Fruit fly (Drosophila melanogaster) whole organism, embryonic: ENCODE results near the gene hmw.
A peak's percentile ranks its signal among the peaks of the same experiment; 100 is the strongest.

Experiments used
- ATbp ChIP-seq: fragments of 200-800 bp; sonication (Bioruptor generic); optimal IDR thresholded peaks from 2 replicates; lab custom pipeline; 2017; ENCODE audit warnings: missing biosample characterization, mild to moderate bottlenecking, missing genetic modification characterization, missing genetic modification reagents
- Aef1 ChIP-seq: fragments of 200-800 bp; sonication (Bioruptor generic); IDR thresholded peaks from 3 replicates; pipeline ENCODE4 v1.3.6; 2022; ENCODE audit warnings: missing biosample characterization, missing genetic modification characterization
- Atf6 ChIP-seq: fragments of 200-800 bp; sonication (Bioruptor generic); IDR thresholded peaks from 2 replicates; pipeline ENCODE4 v1.3.6; 2022; ENCODE audit warnings: missing biosample characterization, missing genetic modification characterization
- C15 ChIP-seq: fragments of 200-800 bp; sonication (Bioruptor generic); IDR thresholded peaks from 3 replicates; pipeline ENCODE4 v1.3.6; 2022; ENCODE audit warnings: missing biosample characterization, missing genetic modification characterization
- CG11085 ChIP-seq: fragments of 200-800 bp; sonication (Bioruptor generic); IDR thresholded peaks from 2 replicates; pipeline ENCODE4 v1.3.6; 2022; ENCODE audit warnings: missing biosample characterization, missing genetic modification characterization
- CG12104 ChIP-seq: fragments of 200-800 bp; sonication (Bioruptor generic); optimal IDR thresholded peaks from 3 replicates; lab custom pipeline; 2016; ENCODE audit warnings: missing biosample characterization, missing genetic modification characterization
- CG1233 ChIP-seq: fragments of 200-800 bp; sonication (Bioruptor generic); optimal IDR thresholded peaks from 4 replicates; lab custom pipeline; 2018; ENCODE audit warnings: missing biosample characterization, mild to moderate bottlenecking, missing genetic modification characterization
- CG1602 ChIP-seq: fragments of 200-800 bp; sonication (Bioruptor generic); optimal IDR thresholded peaks from 3 replicates; lab custom pipeline; 2016; ENCODE audit warnings: missing biosample characterization, missing genetic modification characterization
- CG17186 ChIP-seq: fragments of 200-800 bp; sonication (Bioruptor generic); optimal IDR thresholded peaks from 3 replicates; lab custom pipeline; 2017; ENCODE audit warnings: missing biosample characterization, missing genetic modification reagents, missing genetic modification characterization
- CG17568 ChIP-seq: fragments of 200-800 bp; sonication (Bioruptor generic); optimal IDR thresholded peaks from 2 replicates; lab custom pipeline; 2018; ENCODE audit warnings: missing biosample characterization, mild to moderate bottlenecking, missing genetic modification characterization, moderate library complexity
- CG18011 ChIP-seq: fragments of 200-800 bp; sonication (Bioruptor generic); optimal IDR thresholded peaks from 2 replicates; lab custom pipeline; 2017; ENCODE audit warnings: missing biosample characterization, missing genetic modification characterization, mild to moderate bottlenecking, moderate library complexity, missing genotype
- CG18599 ChIP-seq: fragments of 200-800 bp; sonication (Bioruptor generic); optimal IDR thresholded peaks from 3 replicates; lab custom pipeline; 2017; ENCODE audit warnings: missing biosample characterization, missing genetic modification characterization, mild to moderate bottlenecking, moderate library complexity, missing genetic modification reagents
- CG30020 ChIP-seq: fragments of 200-800 bp; optimal IDR thresholded peaks from 2 replicates; lab custom pipeline; 2019; ENCODE audit warnings: missing biosample characterization, mild to moderate bottlenecking, missing genetic modification characterization, moderate library complexity
- CG30431 ChIP-seq: fragments of 200-800 bp; sonication (Bioruptor generic); optimal IDR thresholded peaks from 2 replicates; lab custom pipeline; 2017; ENCODE audit warnings: missing biosample characterization, missing genetic modification characterization
- CG32532 ChIP-seq: fragments of 200-800 bp; sonication (Bioruptor generic); IDR thresholded peaks from 2 replicates; pipeline ENCODE4 v1.3.6; 2022; ENCODE audit warnings: missing biosample characterization, missing genetic modification characterization
- CG32767 ChIP-seq: fragments of 200-800 bp; sonication (Bioruptor generic); IDR thresholded peaks from 2 replicates; pipeline ENCODE4 v1.3.6; 2022; ENCODE audit warnings: missing biosample characterization, missing genetic modification characterization
- CG33213 ChIP-seq: fragments of 200-800 bp; sonication (Bioruptor generic); optimal IDR thresholded peaks from 3 replicates; lab custom pipeline; 2016; ENCODE audit warnings: missing biosample characterization, missing genetic modification characterization
- CG3838 ChIP-seq: fragments of 200-800 bp; sonication (Bioruptor generic); optimal IDR thresholded peaks from 3 replicates; lab custom pipeline; 2016; ENCODE audit warnings: missing biosample characterization, missing genetic modification characterization
- CG4730 ChIP-seq: fragments of 200-800 bp; sonication (Bioruptor generic); IDR thresholded peaks from 2 replicates; pipeline ENCODE4 v1.3.6; 2022; ENCODE audit warnings: missing biosample characterization, missing genetic modification characterization
- CG8089 ChIP-seq: fragments of 200-800 bp; sonication (Bioruptor generic); optimal IDR thresholded peaks from 3 replicates; lab custom pipeline; 2016; ENCODE audit warnings: missing biosample characterization, missing genetic modification characterization
- CG9876 ChIP-seq: fragments of 200-800 bp; sonication (Bioruptor generic); optimal IDR thresholded peaks from 2 replicates; lab custom pipeline; 2016; ENCODE audit warnings: missing biosample characterization, missing genetic modification characterization
- D19A ChIP-seq: fragments of 200-800 bp; optimal IDR thresholded peaks from 3 replicates; lab custom pipeline; 2019; ENCODE audit warnings: missing biosample characterization, mild to moderate bottlenecking, missing genetic modification characterization, moderate library complexity
- HLH3B ChIP-seq: fragments of 200-800 bp; sonication (Bioruptor generic); IDR thresholded peaks from 2 replicates; pipeline ENCODE4 v1.3.6; 2022; ENCODE audit warnings: missing biosample characterization, missing genetic modification characterization
- HmgZ ChIP-seq: fragments of 200-800 bp; sonication (Bioruptor generic); optimal IDR thresholded peaks from 2 replicates; lab custom pipeline; 2018; ENCODE audit warnings: missing biosample characterization, mild to moderate bottlenecking, missing genetic modification characterization
- MBD-R2 ChIP-seq: fragments of 200-800 bp; sonication (Bioruptor generic); IDR thresholded peaks from 2 replicates; pipeline ENCODE4 v1.3.6; 2022; ENCODE audit warnings: missing biosample characterization, missing genetic modification characterization
- Sox102F ChIP-seq: fragments of 200-800 bp; sonication (Bioruptor generic); optimal IDR thresholded peaks from 2 replicates; lab custom pipeline; 2018; ENCODE audit warnings: missing biosample characterization, mild to moderate bottlenecking, missing genetic modification characterization, moderate library complexity
- corto ChIP-seq: fragments of 200-800 bp; sonication (Bioruptor generic); optimal IDR thresholded peaks from 2 replicates; lab custom pipeline; 2016; ENCODE audit warnings: missing biosample characterization, mild to moderate bottlenecking, missing genetic modification characterization, moderate library complexity
- dmrt99B ChIP-seq: fragments of 200-800 bp; sonication (Bioruptor generic); optimal IDR thresholded peaks from 2 replicates; lab custom pipeline; 2018; ENCODE audit warnings: missing biosample characterization, mild to moderate bottlenecking, missing genetic modification characterization, moderate library complexity
- ewg ChIP-seq: fragments of 200-800 bp; sonication (Bioruptor generic); optimal IDR thresholded peaks from 3 replicates; lab custom pipeline; 2017; ENCODE audit warnings: mild to moderate bottlenecking, missing biosample characterization, missing genetic modification reagents, missing genetic modification characterization
- fd102C ChIP-seq: fragments of 200-800 bp; sonication (Bioruptor generic); optimal IDR thresholded peaks from 2 replicates; lab custom pipeline; 2018; ENCODE audit warnings: missing biosample characterization, mild to moderate bottlenecking, missing genetic modification characterization, moderate library complexity
- fu2 ChIP-seq: fragments of 200-800 bp; sonication (Bioruptor generic); optimal IDR thresholded peaks from 2 replicates; lab custom pipeline; 2016; ENCODE audit warnings: missing biosample characterization, missing genetic modification characterization
- gce ChIP-seq: fragments of 200-800 bp; sonication (Bioruptor generic); IDR thresholded peaks from 3 replicates; pipeline ENCODE4 v1.3.6; 2022; ENCODE audit warnings: missing biosample characterization, missing genetic modification characterization
- gem ChIP-seq: fragments of 200-800 bp; sonication (Bioruptor generic); optimal IDR thresholded peaks from 2 replicates; lab custom pipeline; 2019; ENCODE audit warnings: missing biosample characterization, mild to moderate bottlenecking, missing genetic modification characterization, moderate library complexity
- grau ChIP-seq: fragments of 200-800 bp; optimal IDR thresholded peaks from 3 replicates; lab custom pipeline; 2019; ENCODE audit warnings: missing biosample characterization, mild to moderate bottlenecking, missing genetic modification characterization, moderate library complexity
- hb ChIP-seq: fragments of 200-800 bp; sonication (Bioruptor generic); IDR thresholded peaks from 3 replicates; pipeline ENCODE4 v1.3.6; 2022; ENCODE audit warnings: missing biosample characterization, missing genetic modification characterization; ENCODE audit not compliant: partially characterized antibody
- nmo ChIP-seq: fragments of 200-800 bp; sonication (Bioruptor generic); optimal IDR thresholded peaks from 2 replicates; lab custom pipeline; 2018; ENCODE audit warnings: missing biosample characterization, mild to moderate bottlenecking, missing genetic modification characterization, moderate library complexity
- phol ChIP-seq: fragments of 200-800 bp; sonication (Bioruptor generic); optimal IDR thresholded peaks from 3 replicates; lab custom pipeline; 2018; ENCODE audit warnings: missing biosample characterization, mild to moderate bottlenecking, missing genetic modification characterization, moderate library complexity
- psq ChIP-seq: fragments of 200-800 bp; sonication (Bioruptor generic); optimal IDR thresholded peaks from 2 replicates; lab custom pipeline; 2017; ENCODE audit warnings: missing biosample characterization, missing genetic modification characterization
- pum ChIP-seq: fragments of 200-800 bp; sonication (Bioruptor generic); optimal IDR thresholded peaks from 2 replicates; lab custom pipeline; 2016; ENCODE audit warnings: missing biosample characterization, missing genetic modification characterization
- ranshi ChIP-seq: fragments of 200-800 bp; sonication (Bioruptor generic); IDR thresholded peaks from 2 replicates; pipeline ENCODE4 v1.3.6; 2022; ENCODE audit warnings: missing biosample characterization, missing genetic modification characterization
- schlank ChIP-seq: fragments of 200-800 bp; sonication (Bioruptor generic); optimal IDR thresholded peaks from 2 replicates; lab custom pipeline; 2018; ENCODE audit warnings: missing biosample characterization, mild to moderate bottlenecking, missing genetic modification characterization
- slbo ChIP-seq: fragments of 200-800 bp; sonication (Bioruptor generic); IDR thresholded peaks from 2 replicates; pipeline ENCODE4 v1.3.6; 2022; ENCODE audit warnings: missing biosample characterization, missing genetic modification characterization
- slou ChIP-seq: fragments of 200-800 bp; sonication (Bioruptor generic); optimal IDR thresholded peaks from 3 replicates; lab custom pipeline; 2016; ENCODE audit warnings: missing biosample characterization, missing genetic modification characterization
- sob ChIP-seq: fragments of 200-800 bp; sonication (Bioruptor generic); IDR thresholded peaks from 2 replicates; pipeline ENCODE4 v1.3.6; 2022; ENCODE audit warnings: missing biosample characterization, missing genetic modification characterization
- stwl ChIP-seq: fragments of 200-800 bp; sonication (Bioruptor generic); optimal IDR thresholded peaks from 3 replicates; lab custom pipeline; 2018; ENCODE audit warnings: missing biosample characterization, mild to moderate bottlenecking, missing genetic modification characterization, moderate library complexity
- tin ChIP-seq: fragments of 200-800 bp; sonication (Bioruptor generic); optimal IDR thresholded peaks from 3 replicates; lab custom pipeline; 2016; ENCODE audit warnings: missing biosample characterization, missing genetic modification characterization
- unc-4 ChIP-seq: fragments of 200-800 bp; sonication (Bioruptor generic); IDR thresholded peaks from 2 replicates; pipeline ENCODE4 v1.3.6; 2022; ENCODE audit warnings: missing biosample characterization, missing genetic modification characterization; ENCODE audit not compliant: partially characterized antibody
- usp ChIP-seq: fragments of >200 bp; optimal IDR thresholded peaks from 2 replicates; lab custom pipeline; 2017; ENCODE audit warnings: missing biosample characterization, missing genetic modification characterization
- z ChIP-seq: fragments of 200-800 bp; sonication (Bioruptor generic); IDR thresholded peaks from 3 replicates; pipeline ENCODE4 v1.3.6; 2022; ENCODE audit warnings: missing biosample characterization, missing genetic modification characterization

Gene hmw

dm6 chr3R:18402549-18403429 lies 41.0 kb downstream of the hmw start, which contains the start of the genes Wdr37 and koko (continued):
- TF ChIP-seq corto (GFP tag; lab: Kevin White, UChicago) = peak; percentile 79
- TF ChIP-seq phol (tag; lab: Kevin White, UChicago) = peak; percentile 92
- TF ChIP-seq stwl (tag; lab: Kevin White, UChicago) = peak; percentile 94
- TF ChIP-seq Aef1 (GFP tag; lab: Robert Waterston, UW) = peak; percentile 97
- TF ChIP-seq CG33213 (GFP tag; lab: Kevin White, UChicago) = peak; percentile 48
- peak; percentile 98 for TF ChIP-seq Atf6 (GFP tag; lab: Robert Waterston, UW)
- no peak for TF ChIP-seq CG17568 (GFP tag; lab: Kevin White, UChicago)
- no peak for TF ChIP-seq hb
- peak; percentile 93 for TF ChIP-seq CG12104
- peak; percentile 87 for TF ChIP-seq CG30020 (tag; lab: Kevin White, UChicago)
- peak; percentile 84 for TF ChIP-seq CG3838 (GFP tag; lab: Kevin White, UChicago)
- peak; percentile 98 for TF ChIP-seq ranshi (GFP tag; lab: Robert Waterston, UW)
- peak; percentile 96 for TF ChIP-seq HmgZ (tag; lab: Kevin White, UChicago)
- TF ChIP-seq gem = peak; percentile 99
- TF ChIP-seq C15 = peak; percentile 94
- TF ChIP-seq ewg (GFP tag; lab: Kevin White, UChicago) = peak; percentile 88
- TF ChIP-seq unc-4 (GFP tag; lab: Robert Waterston, UW) = peak; percentile 66
- peak; percentile 40 for TF ChIP-seq fd102C (GFP tag; lab: Kevin White, UChicago)
- TF ChIP-seq slou = peak; percentile 94
- TF ChIP-seq dmrt99B (tag; lab: Kevin White, UChicago) = peak; percentile 98
- peak; percentile 79 for TF ChIP-seq CG18011 (GFP tag; lab: Kevin White, UChicago)
- peak; percentile 96 for TF ChIP-seq CG18599 (GFP tag; lab: Kevin White, UChicago)
- TF ChIP-seq CG1233 = peak; percentile 91
- TF ChIP-seq CG8089 (GFP tag; lab: Kevin White, UChicago) = peak; percentile 65
- TF ChIP-seq HLH3B (GFP tag; lab: Robert Waterston, UW) = peak; percentile 99
- peak; percentile 99 for TF ChIP-seq slbo (GFP tag; lab: Robert Waterston, UW)
- TF ChIP-seq fu2 (GFP tag; lab: Kevin White, UChicago) = peak; percentile 52
- TF ChIP-seq usp = no peak
- peak; percentile 98 for TF ChIP-seq CG11085
- TF ChIP-seq CG9876 (GFP tag; lab: Kevin White, UChicago) = peak; percentile 42
- peak; percentile 90 for TF ChIP-seq psq
- TF ChIP-seq CG32767 = peak; percentile 99
- peak; percentile 98 for TF ChIP-seq MBD-R2 (GFP tag; lab: Robert Waterston, UW)
- peak; percentile 96 for TF ChIP-seq tin
- TF ChIP-seq CG17186 = peak; percentile 78
- peak; percentile 99 for TF ChIP-seq CG32532 (GFP tag; lab: Robert Waterston, UW)
- TF ChIP-seq nmo (GFP tag; lab: Kevin White, UChicago) = peak; percentile 99
- TF ChIP-seq CG4730 (GFP tag; lab: Robert Waterston, UW) = peak; percentile 98
- 0 out of 3 replicates have a peak, but pooled peaks have one; percentile 8 for TF ChIP-seq z (GFP tag; lab: Robert Waterston, UW)
- peak; percentile 94 for TF ChIP-seq D19A (tag; lab: Kevin White, UChicago)
- peak; percentile 98 for TF ChIP-seq CG1602 (GFP tag; lab: Kevin White, UChicago)
- peak; percentile 98 for TF ChIP-seq Sox102F
- TF ChIP-seq gce (GFP tag; lab: Robert Waterston, UW) = peak; percentile 95
- TF ChIP-seq CG30431 (GFP tag; lab: Kevin White, UChicago) = peak; percentile 79
- TF ChIP-seq grau (tag; lab: Kevin White, UChicago) = peak; percentile 97
- TF ChIP-seq ATbp (GFP tag; lab: Kevin White, UChicago) = peak; percentile 89
- TF ChIP-seq sob (GFP tag; lab: Robert Waterston, UW) = peak; percentile 98
- peak; percentile 75 for TF ChIP-seq pum (GFP tag; lab: Kevin White, UChicago)
- TF ChIP-seq schlank = peak; percentile 83
